Fruit fly (Drosophila melanogaster) whole organism, embryonic: ENCODE data around the gene CG3184.

Experiments used
- Abd-B ChIP-seq: fragments of 200-800 bp; sonication (Bioruptor generic); optimal IDR thresholded peaks from 2 replicates; lab custom pipeline; 2018; ENCODE audit warnings: missing biosample characterization, mild to moderate bottlenecking, missing genetic modification characterization, moderate library complexity
- Ada2b ChIP-seq: fragments of 200-800 bp; sonication (Bioruptor generic); IDR thresholded peaks from 2 replicates; pipeline ENCODE4 v1.3.6; 2022; ENCODE audit warnings: missing biosample characterization, missing genetic modification characterization
- Bdp1 ChIP-seq: fragments of 200-800 bp; sonication (Bioruptor generic); optimal IDR thresholded peaks from 3 replicates; lab custom pipeline; 2016; ENCODE audit warnings: missing biosample characterization, missing genetic modification characterization
- Blimp-1 ChIP-seq: fragments of 200-800 bp; sonication (Bioruptor generic); optimal IDR thresholded peaks from 3 replicates; lab custom pipeline; 2018; ENCODE audit warnings: missing biosample characterization, missing genetic modification characterization, mild to moderate bottlenecking, moderate library complexity, missing genetic modification reagents
- CG10366 ChIP-seq: fragments of 200-800 bp; sonication (Bioruptor generic); IDR thresholded peaks from 2 replicates; pipeline ENCODE4 v1.3.6; 2022; ENCODE audit warnings: missing biosample characterization, missing genetic modification characterization
- CG10543 ChIP-seq: fragments of 200-800 bp; sonication (Bioruptor generic); optimal IDR thresholded peaks from 3 replicates; lab custom pipeline; 2017; ENCODE audit warnings: missing biosample characterization, mild to moderate bottlenecking, missing genetic modification characterization, moderate library complexity
- CG11247 ChIP-seq: fragments of 200-800 bp; sonication (Bioruptor generic); IDR thresholded peaks from 2 replicates; pipeline ENCODE4 v1.3.6; 2022; ENCODE audit warnings: missing biosample characterization, missing genetic modification characterization
- CG12391 ChIP-seq: fragments of 200-800 bp; sonication (Bioruptor generic); optimal IDR thresholded peaks from 3 replicates; lab custom pipeline; 2018; ENCODE audit warnings: missing biosample characterization, mild to moderate bottlenecking, missing genetic modification characterization, moderate library complexity
- CG12769 ChIP-seq: fragments of 200-800 bp; sonication (Bioruptor generic); optimal IDR thresholded peaks from 2 replicates; lab custom pipeline; 2019; ENCODE audit warnings: missing biosample characterization, mild to moderate bottlenecking, missing genetic modification characterization, moderate library complexity
- CG14014 ChIP-seq: fragments of 200-800 bp; sonication (Bioruptor generic); IDR thresholded peaks from 2 replicates; pipeline ENCODE4 v1.3.6; 2022; ENCODE audit warnings: missing biosample characterization, missing genetic modification characterization
- CG17186 ChIP-seq: fragments of 200-800 bp; sonication (Bioruptor generic); optimal IDR thresholded peaks from 3 replicates; lab custom pipeline; 2017; ENCODE audit warnings: missing biosample characterization, missing genetic modification reagents, missing genetic modification characterization
- CG17912 ChIP-seq: fragments of 200-800 bp; sonication (Bioruptor generic); optimal IDR thresholded peaks from 2 replicates; lab custom pipeline; 2018; ENCODE audit warnings: missing biosample characterization, mild to moderate bottlenecking, missing genetic modification characterization
- CG18011 ChIP-seq: fragments of 200-800 bp; sonication (Bioruptor generic); optimal IDR thresholded peaks from 2 replicates; lab custom pipeline; 2017; ENCODE audit warnings: missing biosample characterization, missing genetic modification characterization, mild to moderate bottlenecking, moderate library complexity, missing genotype
- CG18619 ChIP-seq: fragments of 200-800 bp; sonication (Bioruptor generic); optimal IDR thresholded peaks from 3 replicates; lab custom pipeline; 2017; ENCODE audit warnings: missing biosample characterization, mild to moderate bottlenecking, missing genetic modification characterization
- CG18764 ChIP-seq: fragments of 200-800 bp; sonication (Bioruptor generic); optimal IDR thresholded peaks from 3 replicates; lab custom pipeline; 2016; ENCODE audit warnings: missing biosample characterization, missing genetic modification characterization
- CG2202 ChIP-seq: fragments of 200-800 bp; sonication (Bioruptor generic); optimal IDR thresholded peaks from 2 replicates; lab custom pipeline; 2018; ENCODE audit warnings: missing biosample characterization, mild to moderate bottlenecking, missing genetic modification characterization
- CG3065 ChIP-seq: fragments of 200-800 bp; sonication (Bioruptor generic); optimal IDR thresholded peaks from 2 replicates; lab custom pipeline; 2016; ENCODE audit warnings: missing biosample characterization, missing genetic modification characterization
- CG32532 ChIP-seq: fragments of 200-800 bp; sonication (Bioruptor generic); IDR thresholded peaks from 2 replicates; pipeline ENCODE4 v1.3.6; 2022; ENCODE audit warnings: missing biosample characterization, missing genetic modification characterization
- CG4282 ChIP-seq: fragments of 200-800 bp; sonication (Bioruptor generic); optimal IDR thresholded peaks from 2 replicates; lab custom pipeline; 2016; ENCODE audit warnings: missing biosample characterization, missing genetic modification characterization
- CG5953 ChIP-seq: fragments of 200-800 bp; sonication (Bioruptor generic); IDR thresholded peaks from 2 replicates; pipeline ENCODE4 v1.3.6; 2022; ENCODE audit warnings: missing biosample characterization, missing genetic modification characterization
- CG6254 ChIP-seq: fragments of 200-800 bp; sonication (Bioruptor generic); optimal IDR thresholded peaks from 3 replicates; lab custom pipeline; 2017; ENCODE audit warnings: mild to moderate bottlenecking, missing biosample characterization, missing genetic modification reagents, missing genetic modification characterization
- CG6683 ChIP-seq: fragments of 200-800 bp; sonication (Bioruptor generic); optimal IDR thresholded peaks from 2 replicates; lab custom pipeline; 2017; ENCODE audit warnings: missing biosample characterization, mild to moderate bottlenecking, missing genetic modification characterization, missing genetic modification reagents
- CG6854 ChIP-seq: fragments of 200-800 bp; sonication (Bioruptor generic); optimal IDR thresholded peaks from 3 replicates; lab custom pipeline; 2017; ENCODE audit warnings: missing biosample characterization, mild to moderate bottlenecking, missing genetic modification characterization
- CG9817 ChIP-seq: fragments of 200-800 bp; sonication (Bioruptor generic); optimal IDR thresholded peaks from 2 replicates; lab custom pipeline; 2018; ENCODE audit warnings: missing biosample characterization, mild to moderate bottlenecking, missing genetic modification characterization, moderate library complexity
- Drgx ChIP-seq: fragments of 200-800 bp; sonication (Bioruptor generic); IDR thresholded peaks from 2 replicates; pipeline ENCODE4 v1.3.6; 2022; ENCODE audit warnings: missing biosample characterization, missing genetic modification characterization
- Fer2 ChIP-seq: fragments of 200-800 bp; sonication (Bioruptor generic); optimal IDR thresholded peaks from 2 replicates; lab custom pipeline; 2018; ENCODE audit warnings: missing biosample characterization, mild to moderate bottlenecking, missing genetic modification characterization, moderate library complexity
- Fer3 ChIP-seq: fragments of 200-800 bp; sonication (Bioruptor generic); optimal IDR thresholded peaks from 2 replicates; lab custom pipeline; 2018; ENCODE audit warnings: missing biosample characterization, mild to moderate bottlenecking, missing genetic modification characterization, moderate library complexity
- HHEX ChIP-seq: fragments of 200-800 bp; sonication (Bioruptor generic); optimal IDR thresholded peaks from 3 replicates; lab custom pipeline; 2017; ENCODE audit warnings: missing biosample characterization, mild to moderate bottlenecking, missing genetic modification characterization, missing genetic modification reagents
- Jarid2 ChIP-seq: fragments of 200-800 bp; sonication (Bioruptor generic); optimal IDR thresholded peaks from 3 replicates; lab custom pipeline; 2017; ENCODE audit warnings: mild to moderate bottlenecking, missing biosample characterization, missing genetic modification reagents, missing genetic modification characterization
- Mad ChIP-seq: fragments of 200-800 bp; sonication (Bioruptor generic); optimal IDR thresholded peaks from 2 replicates; lab custom pipeline; 2016; ENCODE audit warnings: missing biosample characterization, missing genetic modification characterization
- Med ChIP-seq: fragments of 200-800 bp; sonication (Bioruptor generic); peaks from one replicate; lab custom pipeline; 2016; ENCODE audit warnings: missing biosample characterization, missing genetic modification characterization, mild to moderate bottlenecking, inconsistent platforms, moderate library complexity
- Nf-YB ChIP-seq: fragments of 200-800 bp; sonication (Bioruptor generic); optimal IDR thresholded peaks from 3 replicates; lab custom pipeline; 2019; ENCODE audit warnings: missing biosample characterization, mild to moderate bottlenecking, missing genetic modification characterization, moderate library complexity
- Sry-δ ChIP-seq: fragments of 200-800 bp; sonication (Bioruptor generic); optimal IDR thresholded peaks from 2 replicates; lab custom pipeline; 2016; ENCODE audit warnings: missing biosample characterization, missing genetic modification characterization
- ap ChIP-seq: fragments of 200-800 bp; sonication (Bioruptor generic); IDR thresholded peaks from 2 replicates; pipeline ENCODE4 v1.3.6; 2022; ENCODE audit warnings: missing biosample characterization, missing genetic modification characterization
- chif ChIP-seq, 2 experiments: fragments of 200-800 bp; sonication (Bioruptor generic); optimal IDR thresholded peaks; 3 replicates each; lab custom pipeline; 2016; ENCODE audit warnings: missing biosample characterization in 2 of 2, missing genetic modification characterization in 2 of 2
- chinmo ChIP-seq: fragments of 200-800 bp; sonication (Bioruptor generic); IDR thresholded peaks from 4 replicates; pipeline ENCODE4 v1.3.6; 2022; ENCODE audit warnings: missing biosample characterization, missing genetic modification characterization; ENCODE audit not compliant: partially characterized antibody
- dimm ChIP-seq: fragments of 200-800 bp; sonication (Bioruptor generic); IDR thresholded peaks from 2 replicates; pipeline ENCODE4 v1.3.6; 2022; ENCODE audit warnings: missing biosample characterization, missing genetic modification characterization
- en ChIP-seq: fragments of 200-800 bp; sonication (Bioruptor generic); optimal IDR thresholded peaks from 2 replicates; lab custom pipeline; 2016; ENCODE audit warnings: missing biosample characterization, missing genetic modification characterization
- eyg ChIP-seq: fragments of 200-800 bp; sonication (Bioruptor generic); optimal IDR thresholded peaks from 3 replicates; lab custom pipeline; 2016; ENCODE audit warnings: missing biosample characterization, missing genetic modification characterization
- gce ChIP-seq: fragments of 200-800 bp; sonication (Bioruptor generic); IDR thresholded peaks from 3 replicates; pipeline ENCODE4 v1.3.6; 2022; ENCODE audit warnings: missing biosample characterization, missing genetic modification characterization
- kay ChIP-seq: fragments of 200-800 bp; sonication (Bioruptor generic); optimal IDR thresholded peaks from 2 replicates; lab custom pipeline; 2016; ENCODE audit warnings: missing biosample characterization, missing genetic modification characterization
- mld ChIP-seq: fragments of 200-800 bp; sonication (Bioruptor generic); IDR thresholded peaks from 3 replicates; pipeline ENCODE4 v1.3.6; 2022; ENCODE audit warnings: missing biosample characterization, missing genetic modification characterization; ENCODE audit not compliant: partially characterized antibody
- oc ChIP-seq: fragments of 200-800 bp; sonication (Bioruptor generic); optimal IDR thresholded peaks from 2 replicates; lab custom pipeline; 2018; ENCODE audit warnings: missing biosample characterization, mild to moderate bottlenecking, missing genetic modification characterization, moderate library complexity
- ro ChIP-seq: fragments of 200-800 bp; sonication (Bioruptor generic); IDR thresholded peaks from 2 replicates; pipeline ENCODE4 v1.3.6; 2022; ENCODE audit warnings: missing biosample characterization, missing genetic modification characterization
- salm ChIP-seq: fragments of 200-800 bp; sonication (Bioruptor generic); optimal IDR thresholded peaks from 2 replicates; lab custom pipeline; 2018; ENCODE audit warnings: missing biosample characterization, mild to moderate bottlenecking, missing genetic modification characterization
- scrt ChIP-seq: fragments of 200-800 bp; sonication (Bioruptor generic); optimal IDR thresholded peaks from 2 replicates; lab custom pipeline; 2018; ENCODE audit warnings: missing biosample characterization, mild to moderate bottlenecking, missing genetic modification characterization, moderate library complexity
- sna ChIP-seq: fragments of 200-800 bp; sonication (Bioruptor generic); IDR thresholded peaks from 2 replicates; pipeline ENCODE4 v1.3.6; 2022; ENCODE audit warnings: missing biosample characterization, missing genetic modification characterization; ENCODE audit not compliant: partially characterized antibody
- wdn ChIP-seq: fragments of 200-800 bp; sonication (Bioruptor generic); IDR thresholded peaks from 2 replicates; pipeline ENCODE4 v1.3.6; 2022; ENCODE audit warnings: missing biosample characterization, missing genetic modification characterization
- z ChIP-seq: fragments of 200-800 bp; sonication (Bioruptor generic); IDR thresholded peaks from 3 replicates; pipeline ENCODE4 v1.3.6; 2022; ENCODE audit warnings: missing biosample characterization, missing genetic modification characterization

CG3184 gene

DNA sequence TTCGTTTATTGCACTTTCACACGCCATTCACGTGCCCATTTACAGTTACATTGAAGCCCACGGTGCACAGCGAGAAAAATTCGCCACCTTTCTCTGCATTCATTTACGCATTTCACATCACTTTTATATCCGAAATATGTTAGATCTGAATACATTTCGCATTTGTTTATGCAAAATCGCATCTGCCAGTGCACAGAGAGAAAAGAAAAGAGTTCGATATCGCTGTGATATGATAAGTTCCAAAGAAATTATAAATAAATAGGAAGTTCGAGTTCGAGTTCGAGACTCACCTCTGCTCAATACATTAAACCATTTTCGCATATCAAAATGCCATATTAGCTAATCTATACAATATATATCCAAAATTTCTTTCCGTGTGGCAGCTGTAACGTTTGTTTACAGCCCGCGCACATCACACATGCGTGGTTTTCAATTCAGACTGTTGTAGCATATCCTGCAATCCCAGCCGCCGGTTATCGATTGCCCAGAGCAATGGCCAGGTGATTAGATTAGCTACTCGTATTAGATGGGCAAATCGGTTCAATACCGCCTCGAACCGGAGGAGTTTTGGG is 32.5 kb downstream of the CG3184 start (continued):
- TF ChIP-seq CG12391 (tag; lab: Kevin White, UChicago): peak; percentile 82
- peak; percentile 64 for TF ChIP-seq en
- no peak for TF ChIP-seq sna
- peak; percentile 87 for TF ChIP-seq CG18619 (GFP tag; lab: Kevin White, UChicago)
- TF ChIP-seq CG6683 (GFP tag; lab: Kevin White, UChicago): peak; percentile 69
- TF ChIP-seq gce: peak; percentile 67; the same call in 1 of the 3 replicates
- peak; percentile 49 for TF ChIP-seq Fer2 (tag; lab: Kevin White, UChicago)
- peak; percentile 76 for TF ChIP-seq CG18764 (GFP tag; lab: Kevin White, UChicago)
- TF ChIP-seq CG10366 (GFP tag; lab: Robert Waterston, UW): peak; percentile 78
- TF ChIP-seq CG14014 (GFP tag; lab: Robert Waterston, UW): peak; percentile 80
- TF ChIP-seq CG5953 (GFP tag; lab: Robert Waterston, UW): peak; percentile 50; the same call in 1 of the 2 replicates
- peak; percentile 88 for TF ChIP-seq Drgx
- peak; percentile 71 for TF ChIP-seq Nf-YB (GFP tag; lab: Kevin White, UChicago)
- TF ChIP-seq Abd-B (GFP tag; lab: Kevin White, UChicago): peak; percentile 84
- TF ChIP-seq CG32532 (GFP tag; lab: Robert Waterston, UW): peak; percentile 85
- peak; percentile 81 for TF ChIP-seq Fer3
- TF ChIP-seq wdn (GFP tag; lab: Robert Waterston, UW): peak; percentile 68
- TF ChIP-seq kay (GFP tag; lab: Kevin White, UChicago): peak; percentile 56
- peak; percentile 45; the same call in 1 of the 2 replicates for TF ChIP-seq ap (GFP tag; lab: Robert Waterston, UW)
- TF ChIP-seq CG3065 (GFP tag; lab: Kevin White, UChicago): peak; percentile 15
- peak; percentile 78 for TF ChIP-seq eyg
- peak; percentile 61; the same call in 1 of the 2 replicates for TF ChIP-seq dimm (GFP tag; lab: Robert Waterston, UW)
- TF ChIP-seq Med (GFP tag; lab: Kevin White, UChicago): peak; percentile 96
- TF ChIP-seq CG12769: peak; percentile 85
- peak; percentile 78 for TF ChIP-seq CG9817 (tag; lab: Kevin White, UChicago)
- TF ChIP-seq Mad (GFP tag; lab: Kevin White, UChicago): peak; percentile 78
- peak; percentile 81 for TF ChIP-seq CG6854 (GFP tag; lab: Kevin White, UChicago)
- TF ChIP-seq Bdp1: peak; percentile 67
- TF ChIP-seq Blimp-1: peak; percentile 78
- TF ChIP-seq Jarid2: peak; percentile 66
- TF ChIP-seq scrt: peak; percentile 78
- TF ChIP-seq CG10543: peak; percentile 54
- no peak for TF ChIP-seq chinmo (GFP tag; lab: Robert Waterston, UW)
- TF ChIP-seq salm (tag; lab: Kevin White, UChicago): peak; percentile 33
- TF ChIP-seq chif (GFP tag; optimal IDR thresholded peaks at IDR 0.05; lab: Kevin White, UChicago): peak; percentile 81 to 82
- TF ChIP-seq CG18011 (GFP tag; lab: Kevin White, UChicago): peak; percentile 58
- 0 out of 2 replicates have a peak, but pooled peaks have one; percentile 53 for TF ChIP-seq ro (GFP tag; lab: Robert Waterston, UW)
- peak; percentile 9 for TF ChIP-seq CG2202
- no peak for TF ChIP-seq z (GFP tag; lab: Robert Waterston, UW)
- TF ChIP-seq CG4282 (GFP tag; lab: Kevin White, UChicago): no peak
- peak; percentile 28 for TF ChIP-seq CG17186 (GFP tag; lab: Kevin White, UChicago)
- peak; percentile 79 for TF ChIP-seq Ada2b (GFP tag; lab: Robert Waterston, UW)
- TF ChIP-seq mld (GFP tag; lab: Robert Waterston, UW): no peak
- peak; percentile 64 for TF ChIP-seq oc (tag; lab: Kevin White, UChicago)
- peak; percentile 47 for TF ChIP-seq CG6254 (GFP tag; lab: Kevin White, UChicago)
- TF ChIP-seq CG11247: peak; percentile 75
- no peak for TF ChIP-seq CG17912
- TF ChIP-seq HHEX (GFP tag; lab: Kevin White, UChicago): peak; percentile 88
- peak; percentile 34 for TF ChIP-seq Sry-δ (GFP tag; lab: Kevin White, UChicago)
